Fruit fly (Drosophila melanogaster): ENCODE results near the gene UQCR-14L.

DNA sequence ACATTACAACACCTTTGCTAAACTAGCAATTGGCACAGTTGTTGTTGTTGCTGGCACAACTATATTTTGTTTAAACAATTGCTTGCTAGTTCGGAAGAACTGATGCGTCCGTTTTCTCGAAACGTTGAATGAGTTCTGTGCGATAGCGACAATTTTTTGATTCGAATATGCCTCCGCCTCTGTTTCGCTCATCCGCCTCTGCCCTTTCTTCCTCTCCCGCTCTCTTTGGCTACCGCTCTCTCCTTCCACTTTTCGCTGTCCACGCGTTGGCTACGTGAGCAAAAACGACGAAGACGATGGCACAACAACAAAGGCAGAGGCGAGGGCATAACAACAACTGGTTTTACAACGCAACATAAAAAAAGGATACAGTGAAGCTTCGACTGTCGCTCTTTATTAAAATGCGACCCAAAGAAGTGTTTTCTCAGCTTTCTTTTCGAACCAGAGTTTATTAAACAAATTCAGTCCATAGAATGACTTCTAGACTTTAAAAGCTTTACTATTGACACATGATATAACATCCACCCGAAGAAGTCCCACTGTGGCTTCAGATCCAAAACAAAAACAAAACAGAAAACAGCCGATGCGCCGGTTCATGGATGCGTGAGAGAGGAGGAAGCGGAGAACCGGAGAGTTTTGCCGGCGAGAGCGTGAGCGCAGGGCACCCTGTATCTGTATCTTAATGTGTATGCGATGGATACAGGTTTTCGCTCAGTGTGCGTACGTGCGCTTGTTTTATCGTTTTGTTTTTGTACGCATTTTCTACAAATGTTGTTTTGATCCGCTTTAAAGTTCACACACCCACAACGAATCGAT is 32.5 kb downstream of the UQCR-14L start:
- peak; percentile 87 for TF ChIP-seq cic (GFP tag; optimal IDR thresholded peaks at IDR 0.05)
- TF ChIP-seq CG1620 (GFP tag; optimal IDR thresholded peaks at IDR 0.05): peak; percentile 92
- TF ChIP-seq CG5204 (GFP tag; optimal IDR thresholded peaks at IDR 0.05): peak; percentile 97
- TF ChIP-seq tj (GFP tag; optimal IDR thresholded peaks at IDR 0.05): peak; percentile 97
- peak; percentile 96 for TF ChIP-seq toe (GFP tag; optimal IDR thresholded peaks at IDR 0.05)
- TF ChIP-seq kay (GFP tag; ENCODE audit: borderline replicate concordance): peak; percentile 55
